Worm (Caenorhabditis elegans) whole organism, L4 larva: ENCODE data around the gene lgc-17.

ENCODE experiments used
- D1046.2 ChIP-seq: fragments of 200-800 bp; sonication (Bioruptor generic); IDR thresholded peaks from 2 replicates; pipeline ENCODE4 v1.3.6; 2022; ENCODE audit warnings: missing genetic modification characterization, missing compliant biosample characterization
- F37D6.2 ChIP-seq: sonication (generic microtip); optimal IDR thresholded peaks from 2 replicates; lab custom pipeline; 2016; ENCODE audit warnings: mild to moderate bottlenecking, missing genetic modification characterization, missing compliant biosample characterization
- R02D3.7 ChIP-seq: fragments of 150-350 bp; sonication (generic microtip); optimal IDR thresholded peaks from 3 replicates; lab custom pipeline; 2014; ENCODE audit warnings: missing biosample characterization, missing genetic modification characterization
- T26A8.4 ChIP-seq: fragments of 200-800 bp; sonication (Bioruptor generic); IDR thresholded peaks from 2 replicates; pipeline ENCODE4 v1.3.6; 2022; ENCODE audit warnings: missing genetic modification characterization, missing compliant biosample characterization
- Y5F2A.4 ChIP-seq: fragments of 200-800 bp; sonication (Bioruptor generic); optimal IDR thresholded peaks from 2 replicates; lab custom pipeline; 2018; ENCODE audit warnings: mild to moderate bottlenecking, missing genetic modification characterization, missing compliant biosample characterization
- Y75B8A.6 ChIP-seq: fragments of 200-800 bp; sonication (Bioruptor generic); IDR thresholded peaks from 2 replicates; pipeline ENCODE4 v1.3.6; 2022; ENCODE audit warnings: missing genetic modification reagents, missing genetic modification characterization, missing compliant biosample characterization
- aha-1 ChIP-seq: fragments of 150-350 bp; peaks from one replicate; lab custom pipeline; 2014; ENCODE audit warnings: missing biosample characterization, missing genetic modification characterization
- attf-4 ChIP-seq: sonication (generic microtip); optimal IDR thresholded peaks from 3 replicates; lab custom pipeline; 2017; ENCODE audit warnings: missing biosample characterization, missing genetic modification characterization
- ceh-32 ChIP-seq: sonication (generic microtip); optimal IDR thresholded peaks from 2 replicates; lab custom pipeline; 2016; ENCODE audit warnings: mild to moderate bottlenecking, missing genetic modification characterization, missing compliant biosample characterization; ENCODE audit not compliant: poor library complexity
- ces-1 ChIP-seq: fragments of 150-350 bp; sonication (generic microtip); optimal IDR thresholded peaks from 4 replicates; lab custom pipeline; 2014; ENCODE audit warnings: missing biosample characterization, missing genetic modification reagents, missing genetic modification characterization
- daf-12 ChIP-seq: fragments of 150-350 bp; optimal IDR thresholded peaks from 2 replicates; lab custom pipeline; 2014; ENCODE audit warnings: missing biosample characterization, missing genetic modification reagents, missing genetic modification characterization
- dmd-6 ChIP-seq: fragments of 200-800 bp; sonication (Bioruptor generic); IDR thresholded peaks from 2 replicates; pipeline ENCODE4 v1.3.6; 2022; ENCODE audit warnings: missing genetic modification reagents, missing genetic modification characterization, missing compliant biosample characterization
- duxl-1 ChIP-seq: sonication (generic microtip); optimal IDR thresholded peaks from 2 replicates; lab custom pipeline; 2016; ENCODE audit warnings: mild to moderate bottlenecking, missing genetic modification characterization, moderate library complexity, missing compliant biosample characterization; ENCODE audit not compliant: poor library complexity
- egl-27 ChIP-seq: sonication (generic microtip); optimal IDR thresholded peaks from 3 replicates; lab custom pipeline; 2017; ENCODE audit warnings: missing biosample characterization, missing genetic modification reagents, missing genetic modification characterization
- fkh-10 ChIP-seq: fragments of 150-350 bp; optimal IDR thresholded peaks from 2 replicates; lab custom pipeline; 2014; ENCODE audit warnings: missing biosample characterization, missing genetic modification reagents, missing genetic modification characterization
- fos-1 ChIP-seq: fragments of 150-350 bp; optimal IDR thresholded peaks from 2 replicates; lab custom pipeline; 2014; ENCODE audit warnings: missing biosample characterization, missing genetic modification characterization
- gei-8 ChIP-seq: fragments of 200-800 bp; sonication (Bioruptor generic); optimal IDR thresholded peaks from 2 replicates; lab custom pipeline; 2018; ENCODE audit warnings: mild to moderate bottlenecking, missing genetic modification characterization, missing compliant biosample characterization
- hif-1 ChIP-seq, 2 experiments: sonication (generic microtip); optimal IDR thresholded peaks; 2 replicates each; lab custom pipeline; 2016 to 2017; ENCODE audit warnings: missing compliant biosample characterization in 2 of 2, missing genetic modification characterization in 2 of 2, missing genetic modification reagents in 2 of 2, missing genotype in 2 of 2, mild to moderate bottlenecking in 1 of 2
- hlh-11 ChIP-seq: fragments of 200-800 bp; sonication (Bioruptor generic); optimal IDR thresholded peaks from 2 replicates; lab custom pipeline; 2018; ENCODE audit warnings: mild to moderate bottlenecking, missing genetic modification characterization, missing compliant biosample characterization
- hlh-30 ChIP-seq: sonication (generic microtip); optimal IDR thresholded peaks from 2 replicates; lab custom pipeline; 2017; ENCODE audit warnings: antibody characterized with exemption, mild to moderate bottlenecking, missing genetic modification characterization, missing compliant biosample characterization; ENCODE audit not compliant: insufficient read depth
- lin-1 ChIP-seq: fragments of 200-800 bp; sonication (Bioruptor generic); IDR thresholded peaks from 2 replicates; pipeline ENCODE4 v1.3.6; 2022; ENCODE audit warnings: missing genetic modification reagents, missing genetic modification characterization, missing compliant biosample characterization
- lin-38 ChIP-seq: fragments of 200-800 bp; sonication (Bioruptor generic); IDR thresholded peaks from 2 replicates; pipeline ENCODE4 v1.3.6; 2022; ENCODE audit warnings: missing genetic modification reagents, missing genetic modification characterization, missing compliant biosample characterization
- madf-5 ChIP-seq, 2 experiments: fragments of 200-800 bp; sonication (Bioruptor generic); IDR thresholded peaks; 2 replicates each; pipeline ENCODE4 v1.3.6; 2022; ENCODE audit warnings: missing compliant biosample characterization in 2 of 2, missing genetic modification characterization in 2 of 2
- mdt-29 ChIP-seq: fragments of 200-800 bp; sonication (Bioruptor generic); IDR thresholded peaks from 2 replicates; pipeline ENCODE4 v1.3.6; 2022; ENCODE audit warnings: missing genetic modification reagents, missing genetic modification characterization, missing compliant biosample characterization
- mep-1 ChIP-seq: fragments of 150-350 bp; sonication (generic microtip); optimal IDR thresholded peaks from 3 replicates; lab custom pipeline; 2014; ENCODE audit warnings: missing biosample characterization, missing genetic modification characterization
- mxl-2 ChIP-seq: fragments of 200-800 bp; sonication (Bioruptor generic); conservative IDR thresholded peaks from 2 replicates; pipeline ENCODE4 v1.3.6; 2022; ENCODE audit warnings: missing genetic modification reagents, missing genetic modification characterization, missing compliant biosample characterization
- nhr-10 ChIP-seq: fragments of 150-350 bp; optimal IDR thresholded peaks from 2 replicates; lab custom pipeline; 2014; ENCODE audit warnings: missing biosample characterization, missing genetic modification characterization
- nhr-25 ChIP-seq: sonication (generic microtip); optimal IDR thresholded peaks from 2 replicates; lab custom pipeline; 2017; ENCODE audit warnings: missing genetic modification characterization, mild to moderate bottlenecking, missing compliant biosample characterization, antibody characterized with exemption, moderate library complexity, borderline replicate concordance; ENCODE audit not compliant: insufficient read depth
- nhr-28 ChIP-seq: fragments of 150-350 bp; optimal IDR thresholded peaks from 2 replicates; lab custom pipeline; 2014; ENCODE audit warnings: missing biosample characterization, missing genetic modification characterization
- nhr-41 ChIP-seq: fragments of 200-800 bp; sonication (Bioruptor generic); IDR thresholded peaks from 2 replicates; pipeline ENCODE4 v1.3.6; 2022; ENCODE audit warnings: missing genetic modification reagents, missing genetic modification characterization, missing compliant biosample characterization
- nhr-42 ChIP-seq: fragments of 200-800 bp; sonication (Bioruptor generic); IDR thresholded peaks from 2 replicates; pipeline ENCODE4 v1.3.6; 2022; ENCODE audit warnings: missing genetic modification characterization, missing compliant biosample characterization
- nhr-6 ChIP-seq: fragments of 150-350 bp; optimal IDR thresholded peaks from 2 replicates; lab custom pipeline; 2014; ENCODE audit warnings: missing biosample characterization, missing genetic modification characterization
- nhr-76 ChIP-seq: fragments of 150-350 bp; optimal IDR thresholded peaks from 2 replicates; lab custom pipeline; 2014; ENCODE audit warnings: missing biosample characterization, missing genetic modification characterization
- saeg-2 ChIP-seq: fragments of 200-800 bp; sonication (Bioruptor generic); IDR thresholded peaks from 2 replicates; pipeline ENCODE4 v1.3.6; 2022; ENCODE audit warnings: missing genetic modification reagents, missing genetic modification characterization, missing compliant biosample characterization
- sdz-12 ChIP-seq: fragments of 200-800 bp; sonication (Bioruptor generic); optimal IDR thresholded peaks from 2 replicates; lab custom pipeline; 2018; ENCODE audit warnings: mild to moderate bottlenecking, missing genetic modification characterization, missing compliant biosample characterization
- set-16 ChIP-seq: fragments of 200-800 bp; sonication (Bioruptor generic); IDR thresholded peaks from 2 replicates; pipeline ENCODE4 v1.3.6; 2022; ENCODE audit warnings: missing genetic modification reagents, missing genetic modification characterization, missing compliant biosample characterization
- skn-1 ChIP-seq: fragments of 150-350 bp; optimal IDR thresholded peaks from 2 replicates; lab custom pipeline; 2014; ENCODE audit warnings: missing biosample characterization, missing genetic modification characterization
- snpc-4 ChIP-seq: fragments of 150-350 bp; optimal IDR thresholded peaks from 2 replicates; lab custom pipeline; 2014; ENCODE audit warnings: missing biosample characterization, missing genetic modification characterization
- spr-1 ChIP-seq: sonication (generic microtip); optimal IDR thresholded peaks from 2 replicates; lab custom pipeline; 2016; ENCODE audit warnings: mild to moderate bottlenecking, missing genetic modification characterization, missing compliant biosample characterization
- spr-3 ChIP-seq: fragments of 200-800 bp; sonication (Bioruptor generic); optimal IDR thresholded peaks from 2 replicates; lab custom pipeline; 2018; ENCODE audit warnings: mild to moderate bottlenecking, missing genetic modification characterization, missing compliant biosample characterization
- tag-97 ChIP-seq: fragments of 200-800 bp; sonication (Bioruptor generic); IDR thresholded peaks from 2 replicates; pipeline ENCODE4 v1.3.6; 2022; ENCODE audit warnings: missing genetic modification characterization, missing compliant biosample characterization
- tra-1 ChIP-seq: fragments of 200-800 bp; sonication (Bioruptor generic); IDR thresholded peaks from 2 replicates; pipeline ENCODE4 v1.3.6; 2022; ENCODE audit warnings: missing genetic modification reagents, missing genetic modification characterization, missing compliant biosample characterization
- unc-39 ChIP-seq: sonication (generic microtip); optimal IDR thresholded peaks from 2 replicates; lab custom pipeline; 2017; ENCODE audit warnings: missing biosample characterization, missing genetic modification characterization
- unc-62 ChIP-seq, 3 experiments: fragments of 150-350 bp in 1 of 3; sonication (generic microtip); optimal IDR thresholded peaks in 2 of 3; peaks in 1 of 3; 1 replicate in 1 of 3; 2 replicates in 2 of 3; lab custom pipeline; 2014 to 2017; ENCODE audit warnings: missing biosample characterization in 3 of 3, missing genetic modification characterization in 3 of 3, missing genetic modification reagents in 3 of 3, missing genotype in 1 of 3
- vab-7 ChIP-seq: fragments of 200-800 bp; sonication (Bioruptor generic); IDR thresholded peaks from 2 replicates; pipeline ENCODE4 v1.3.6; 2022; ENCODE audit warnings: missing genetic modification reagents, missing genetic modification characterization, missing compliant biosample characterization
- zag-1 ChIP-seq: fragments of 150-350 bp; optimal IDR thresholded peaks from 2 replicates; lab custom pipeline; 2014; ENCODE audit warnings: missing biosample characterization, missing genetic modification characterization
- zfp-2 ChIP-seq: sonication (generic microtip); optimal IDR thresholded peaks from 2 replicates; lab custom pipeline; 2016; ENCODE audit warnings: mild to moderate bottlenecking, missing genetic modification characterization, missing compliant biosample characterization
- zip-11 ChIP-seq: fragments of 200-800 bp; sonication (Bioruptor generic); IDR thresholded peaks from 2 replicates; pipeline ENCODE4 v1.3.6; 2022; ENCODE audit warnings: missing genetic modification characterization, missing compliant biosample characterization

The lgc-17 gene

ce11 chrX:12169390-12169789, 48.0 kb downstream of the lgc-17 start:
- TF ChIP-seq unc-39 (tag; lab: Kevin White, UChicago) (no peak), nhr-25 (peak; percentile 5), hlh-30 (tag; lab: Kevin White, UChicago) (no peak), hif-1 (tag; optimal IDR thresholded peaks at IDR 0.05; lab: Kevin White, UChicago) (no peak), nhr-76 (tag; lab: Kevin White, UChicago) (no peak), Y5F2A.4 (no peak), aha-1 (no peak), T26A8.4 (0 out of 2 replicates have a peak, but pooled peaks have one; percentile 16), fos-1 (tag; lab: Kevin White, UChicago) (no peak), nhr-6 (no peak), nhr-28 (tag; lab: Kevin White, UChicago) (no peak), mep-1 (tag; lab: Kevin White, UChicago) (no peak), set-16 (GFP tag; lab: Robert Waterston, UW) (no peak), skn-1 (tag; lab: Kevin White, UChicago) (no peak), unc-62 (GFP tag; optimal IDR thresholded peaks at IDR 0.05 in 1 of 2; lab: Kevin White, UChicago) (no peak), unc-62 (tag; optimal IDR thresholded peaks at IDR 0.05; lab: Kevin White, UChicago) (no peak), gei-8 (peak; percentile 21), ces-1 (GFP tag; lab: Kevin White, UChicago) (no peak), lin-1 (GFP tag; lab: Robert Waterston, UW) (no peak), egl-27 (no peak), spr-1 (no peak)
- TF ChIP-seq, all 104 proteins: peak for 3

ce11 chrX:12171631-12172348, 50.4 kb downstream of the lgc-17 start, which contains the start of gene F57G12.1:
Gene F57G12.1, minus strand, starts transcription at chrX:12171681.
- no peak for TF ChIP-seq tag-97 (GFP tag; lab: Robert Waterston, UW)
- TF ChIP-seq lin-38 (GFP tag; lab: Robert Waterston, UW): peak; percentile 46; the same call in 1 of the 2 replicates
- no peak for TF ChIP-seq zfp-2 (tag; lab: Kevin White, UChicago)
- no peak for TF ChIP-seq attf-4
- TF ChIP-seq ceh-32 (tag; lab: Kevin White, UChicago): no peak
- TF ChIP-seq nhr-25: peak; percentile 86
- TF ChIP-seq sdz-12 (GFP tag; lab: Kevin White, UChicago): no peak
- TF ChIP-seq saeg-2 (GFP tag; lab: Robert Waterston, UW): no peak
- TF ChIP-seq spr-3 (GFP tag; lab: Kevin White, UChicago): peak; percentile 61
- peak; percentile 68; the same call in 1 of the 2 replicates for TF ChIP-seq tra-1
- TF ChIP-seq spr-1: no peak
- TF ChIP-seq R02D3.7 (tag; lab: Kevin White, UChicago): no peak
- no peak for TF ChIP-seq nhr-42
- peak; percentile 85 for TF ChIP-seq hlh-30 (tag; lab: Kevin White, UChicago)
- TF ChIP-seq F37D6.2 (tag; lab: Kevin White, UChicago): no peak
- peak; percentile 9 for TF ChIP-seq fkh-10 (GFP tag; lab: Kevin White, UChicago)
- no peak for TF ChIP-seq zip-11 (GFP tag; lab: Robert Waterston, UW)
- TF ChIP-seq mdt-29: no peak
- TF ChIP-seq set-16 (GFP tag; lab: Robert Waterston, UW): peak; percentile 98
- no peak for TF ChIP-seq nhr-41 (GFP tag; lab: Robert Waterston, UW)
- TF ChIP-seq daf-12 (tag; lab: Kevin White, UChicago): no peak
- TF ChIP-seq mxl-2 (GFP tag; lab: Robert Waterston, UW): no peak
- no peak for TF ChIP-seq unc-39 (tag; lab: Kevin White, UChicago)
- peak; percentile 87 for TF ChIP-seq hlh-11 (tag; lab: Kevin White, UChicago)
- TF ChIP-seq duxl-1 (tag; lab: Kevin White, UChicago): no peak
- peak; percentile 8; the same call in 1 of the 2 replicates for TF ChIP-seq Y75B8A.6 (GFP tag; lab: Robert Waterston, UW)
- peak; percentile 74 for TF ChIP-seq nhr-10 (tag; lab: Kevin White, UChicago)
- TF ChIP-seq dmd-6 (GFP tag; lab: Robert Waterston, UW): peak; percentile 85
- TF ChIP-seq madf-5 (GFP tag; IDR thresholded peaks at IDR 0.05; lab: Robert Waterston, UW): no peak
- no peak for TF ChIP-seq snpc-4 (tag; lab: Kevin White, UChicago)
- TF ChIP-seq zag-1 (tag; lab: Kevin White, UChicago): peak; percentile 2
- TF ChIP-seq nhr-28 (tag; lab: Kevin White, UChicago): peak; percentile 62
- TF ChIP-seq vab-7: 0 out of 2 replicates have a peak, but pooled peaks have one; percentile 41
- TF ChIP-seq D1046.2 (GFP tag; lab: Robert Waterston, UW): no peak
